Worm (Caenorhabditis elegans): Measurements from ENCODE around the gene F13D12.10.

ce11 chrII:11749490-11750172 is 36.0 kb downstream of the F13D12.10 start:
- TF ChIP-seq tab-1 (GFP tag; IDR thresholded peaks at IDR 0.05) (no peak), med-1 (GFP tag; optimal IDR thresholded peaks at IDR 0.05; ENCODE audit: insufficient read depth) (no peak), flt-1 (GFP tag; IDR thresholded peaks at IDR 0.05) (peak; percentile 61; the same call in 1 of the 2 replicates), T22C8.4 (GFP tag; IDR thresholded peaks at IDR 0.05) (peak; percentile 86), ztf-23 (GFP tag; IDR thresholded peaks at IDR 0.05) (peak; percentile 65; the same call in 1 of the 2 replicates), ztf-29 (GFP tag; IDR thresholded peaks at IDR 0.05) (no peak)
